Fruit fly (Drosophila melanogaster): ENCODE data around the gene CG10413.
A peak's percentile ranks its signal among the peaks of the same experiment; 100 is the strongest.

DNA sequence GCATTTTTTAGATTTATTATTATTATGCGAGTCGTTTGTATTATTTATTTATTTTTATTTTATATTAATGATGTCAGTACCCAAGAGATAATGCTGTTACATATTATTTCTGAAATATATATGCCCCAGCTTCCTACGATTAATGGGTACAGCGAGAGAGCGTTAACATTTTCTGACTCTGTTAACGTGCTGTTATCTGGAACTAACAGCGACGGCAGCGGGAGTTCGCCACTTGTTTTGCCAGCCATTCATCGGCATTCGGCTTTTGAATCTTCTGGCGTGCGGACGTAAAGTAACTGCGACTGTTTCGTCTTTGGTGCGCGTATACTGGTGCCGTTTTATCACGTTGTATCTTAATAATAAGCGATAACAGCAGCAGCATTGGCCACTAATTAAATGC is 12.0 kb upstream of the CG10413 start, which contains the start of gene MESR3:
- TF ChIP-seq CG14711 (tag; optimal IDR thresholded peaks at IDR 0.05) = peak; percentile 67
- no peak for TF ChIP-seq CG1620 (GFP tag; optimal IDR thresholded peaks at IDR 0.05)

Data from whole organism, adult.